Fruit fly (Drosophila melanogaster): Measurements from ENCODE around the gene Or2a.

The Or2a gene

DNA sequence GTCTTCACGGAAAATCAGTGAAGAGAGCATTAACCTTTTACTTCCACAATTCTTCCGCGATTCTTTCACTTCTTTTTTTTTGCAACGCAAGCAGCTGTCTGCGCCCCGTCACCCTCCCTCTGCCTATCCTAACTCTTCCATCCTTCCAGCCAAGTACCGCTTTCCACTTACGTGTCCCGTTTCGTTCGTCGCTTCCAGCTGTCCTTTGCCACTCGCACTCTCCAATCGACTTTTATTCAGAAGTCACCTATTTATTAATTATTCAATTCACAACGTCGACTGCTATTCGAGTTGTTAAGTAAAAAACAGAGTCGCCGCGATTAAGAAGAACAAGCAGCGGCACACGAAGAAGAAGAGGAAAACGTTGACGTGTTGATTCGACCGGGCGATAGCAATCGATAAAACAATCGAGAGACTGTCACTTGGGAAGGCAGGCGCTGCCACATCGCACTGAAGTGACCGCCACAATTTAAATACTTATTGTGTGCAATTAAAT is 28.7 kb downstream of the Or2a start, which contains the start of gene Grp170 (continued):
- TF ChIP-seq dysf (GFP tag; IDR thresholded peaks at IDR 0.05), result no peak
- TF ChIP-seq B-H1 (GFP tag; IDR thresholded peaks at IDR 0.05), result no peak
- TF ChIP-seq CG6791 (GFP tag; IDR thresholded peaks at IDR 0.05; ENCODE audit: partially characterized antibody), result peak; percentile 95
- no peak for TF ChIP-seq CG30403 (GFP tag; optimal IDR thresholded peaks at IDR 0.05)
- TF ChIP-seq eyg (GFP tag; optimal IDR thresholded peaks at IDR 0.05), result no peak
- no peak for TF ChIP-seq disco-r (GFP tag; optimal IDR thresholded peaks at IDR 0.05)
- no peak for TF ChIP-seq CkIIα-i1 (GFP tag; IDR thresholded peaks at IDR 0.05)
- no peak for TF ChIP-seq Hsf (GFP tag; optimal IDR thresholded peaks at IDR 0.05)
- TF ChIP-seq Nf-YB (GFP tag; optimal IDR thresholded peaks at IDR 0.05), result no peak
- TF ChIP-seq ftz-f1 (GFP tag; optimal IDR thresholded peaks at IDR 0.05), result no peak
- TF ChIP-seq Fer3 (tag; optimal IDR thresholded peaks at IDR 0.05), result no peak
- TF ChIP-seq CG5245 (GFP tag; optimal IDR thresholded peaks at IDR 0.05), result no peak
- no peak for TF ChIP-seq cad (GFP tag; optimal IDR thresholded peaks at IDR 0.05)
- no peak for TF ChIP-seq pnt (GFP tag; optimal IDR thresholded peaks at IDR 0.05)
- no peak for TF ChIP-seq CG15696 (tag; optimal IDR thresholded peaks at IDR 0.05)
- TF ChIP-seq CG7963 (GFP tag; IDR thresholded peaks at IDR 0.05; ENCODE audit: partially characterized antibody), result peak; percentile 85
- no peak for TF ChIP-seq Dip2 (GFP tag; IDR thresholded peaks at IDR 0.05)
- no peak for TF ChIP-seq NFAT (GFP tag; IDR thresholded peaks at IDR 0.05)
- no peak for TF ChIP-seq zfh2 (GFP tag; optimal IDR thresholded peaks at IDR 0.05)
- no peak for TF ChIP-seq CG15479 (GFP tag; optimal IDR thresholded peaks at IDR 0.05)
- no peak for TF ChIP-seq CG10565 (GFP tag; optimal IDR thresholded peaks at IDR 0.05)
- TF ChIP-seq CG9727 (GFP tag; optimal IDR thresholded peaks at IDR 0.05), result no peak
- TF ChIP-seq ab (GFP tag; optimal IDR thresholded peaks at IDR 0.05), result no peak
- TF ChIP-seq CoRest (tag; optimal IDR thresholded peaks at IDR 0.05), result no peak
- no peak for TF ChIP-seq Atf3 (GFP tag; optimal IDR thresholded peaks at IDR 0.05)
- TF ChIP-seq CG13894 (tag; optimal IDR thresholded peaks at IDR 0.05), result peak; percentile 35
- no peak for TF ChIP-seq dpn (GFP tag; optimal IDR thresholded peaks at IDR 0.05)
- TF ChIP-seq Pdp1 (GFP tag; optimal IDR thresholded peaks at IDR 0.05), result peak in 1 of 2 experiments; percentile 12
- peak; percentile 39 for TF ChIP-seq caup (GFP tag; optimal IDR thresholded peaks at IDR 0.05; ENCODE audit: severe bottlenecking)
- no peak for TF ChIP-seq CG4404 (GFP tag; IDR thresholded peaks at IDR 0.05)
- no peak for TF ChIP-seq jigr1 (GFP tag; IDR thresholded peaks at IDR 0.05)
- no peak for TF ChIP-seq CG5953 (GFP tag; IDR thresholded peaks at IDR 0.05)
- no peak for TF ChIP-seq CG8359 (GFP tag; optimal IDR thresholded peaks at IDR 0.05; ENCODE audit: borderline replicate concordance)
- TF ChIP-seq CG2712 (tag; optimal IDR thresholded peaks at IDR 0.05), result peak; percentile 35
- no peak for TF ChIP-seq Neu2 (GFP tag; optimal IDR thresholded peaks at IDR 0.05; ENCODE audit: borderline replicate concordance)
- peak; percentile 31 for TF ChIP-seq Hmr (GFP tag; optimal IDR thresholded peaks at IDR 0.05)
- no peak for TF ChIP-seq gt (GFP tag; IDR thresholded peaks at IDR 0.05)
- no peak for TF ChIP-seq Ssrp (tag; optimal IDR thresholded peaks at IDR 0.05)
- TF ChIP-seq Deaf1 (tag; optimal IDR thresholded peaks at IDR 0.05), result no peak
- TF ChIP-seq gem (tag; optimal IDR thresholded peaks at IDR 0.05), result no peak
- no peak for TF ChIP-seq gro (GFP tag; optimal IDR thresholded peaks at IDR 0.05)
- TF ChIP-seq pfk (GFP tag; optimal IDR thresholded peaks at IDR 0.05), result no peak
- TF ChIP-seq CG6689 (GFP tag; IDR thresholded peaks at IDR 0.05), result no peak
- TF ChIP-seq odd (GFP tag; optimal IDR thresholded peaks at IDR 0.05), result no peak
- TF ChIP-seq Asciz (GFP tag; optimal IDR thresholded peaks at IDR 0.05), result no peak
- TF ChIP-seq Aef1 (GFP tag; IDR thresholded peaks at IDR 0.05), result no peak
- no peak for TF ChIP-seq Hey (tag; optimal IDR thresholded peaks at IDR 0.05)
- peak; percentile 25 for TF ChIP-seq HmgZ (tag; optimal IDR thresholded peaks at IDR 0.05)
- no peak for TF ChIP-seq CG7839 (tag; optimal IDR thresholded peaks at IDR 0.05)
- no peak for TF ChIP-seq z (GFP tag; IDR thresholded peaks at IDR 0.05)
- no peak for TF ChIP-seq dmrt99B (tag; optimal IDR thresholded peaks at IDR 0.05)
